Worm (Caenorhabditis elegans): ENCODE data around the gene msp-51.
"Not testable (repeated sequence)": the region's sequence is repeated elsewhere in the genome, so short reads cannot be mapped to it uniquely, and the experiment has no call there.

ce11 chrIV:5308046-5308643, 13.0 kb upstream of the msp-51 start, which contains the start of the genes ZK354.9 and msp-58:
- TF ChIP-seq ama-1 (optimal IDR thresholded peaks at IDR 0.05); pes-1 (GFP tag; IDR thresholded peaks at IDR 0.05); sea-1 (GFP tag; conservative IDR thresholded peaks at IDR 0.05); tra-4 (tag; optimal IDR thresholded peaks at IDR 0.05); hmg-4 (GFP tag; optimal IDR thresholded peaks at IDR 0.05); B0310.2 (tag; optimal IDR thresholded peaks at IDR 0.05); tbx-11 (GFP tag; IDR thresholded peaks at IDR 0.05); ceh-13 (GFP tag; optimal IDR thresholded peaks at IDR 0.05); ceh-36 (tag; optimal IDR thresholded peaks at IDR 0.05); tbx-37 (GFP tag; conservative IDR thresholded peaks at IDR 0.05): not testable (repeated sequence)

All from whole organism, early embryonic.